Fruit fly (Drosophila melanogaster) whole organism, wandering third instar larva: ENCODE results near the gene Abd-B.

Experiments used
- CrebA ChIP-seq: fragments of 200-800 bp; sonication (Bioruptor generic); optimal IDR thresholded peaks from 2 replicates; lab custom pipeline; 2016; ENCODE audit warnings: missing biosample characterization, mild to moderate bottlenecking, missing genetic modification characterization, borderline replicate concordance
- fru ChIP-seq: fragments of 200-800 bp; sonication (Bioruptor generic); optimal IDR thresholded peaks from 3 replicates; lab custom pipeline; 2016; ENCODE audit warnings: missing biosample characterization, mild to moderate bottlenecking, missing genetic modification characterization
- h ChIP-seq: fragments of 200-800 bp; sonication (Bioruptor generic); optimal IDR thresholded peaks from 3 replicates; lab custom pipeline; 2016; ENCODE audit warnings: missing biosample characterization, mild to moderate bottlenecking, missing genetic modification characterization
- pan ChIP-seq: fragments of >200 bp; optimal IDR thresholded peaks from 2 replicates; lab custom pipeline; 2017

DNA sequence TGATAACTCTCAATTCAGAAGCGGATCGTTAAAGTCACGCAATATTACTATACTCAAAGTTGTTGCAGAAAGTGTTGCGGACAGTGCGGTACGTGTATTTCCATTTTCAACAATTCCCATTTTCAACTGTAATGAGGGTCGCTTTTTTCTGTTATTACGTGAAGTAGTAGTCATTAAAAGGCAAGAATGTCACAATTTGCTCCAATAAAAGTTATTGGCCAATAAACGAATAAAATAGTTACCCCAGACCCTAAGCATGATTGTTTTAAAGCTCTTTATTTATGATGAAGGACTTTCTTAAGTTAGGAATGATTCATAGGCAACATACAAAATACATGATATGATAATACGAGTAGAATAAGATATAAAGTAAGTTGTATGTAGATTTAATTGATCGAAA lies 35.3 kb upstream of the Abd-B start:
- TF ChIP-seq h (GFP tag; lab: Kevin White, UChicago) = no peak
- no peak for TF ChIP-seq fru (GFP tag; lab: Kevin White, UChicago)
- TF ChIP-seq CrebA (GFP tag; lab: Kevin White, UChicago) = no peak
- no peak for TF ChIP-seq pan (lab: Kevin White, UChicago)
